Fruit fly (Drosophila melanogaster) whole organism, embryonic: ENCODE data around the gene CG5592.
A peak's percentile ranks its signal among the peaks of the same experiment; 100 is the strongest.

Experiments
- Atf-2 ChIP-seq: fragments of 200-800 bp; sonication (Bioruptor generic); optimal IDR thresholded peaks from 2 replicates; lab custom pipeline; 2016; ENCODE audit warnings: missing biosample characterization, missing genetic modification characterization
- CG10147 ChIP-seq: fragments of 200-800 bp; sonication (Bioruptor generic); optimal IDR thresholded peaks from 2 replicates; lab custom pipeline; 2019; ENCODE audit warnings: missing biosample characterization, mild to moderate bottlenecking, missing genetic modification characterization, moderate library complexity
- CG10654 ChIP-seq: fragments of 200-800 bp; sonication (Bioruptor generic); optimal IDR thresholded peaks from 2 replicates; lab custom pipeline; 2016; ENCODE audit warnings: missing biosample characterization, missing genetic modification characterization
- CG13424 ChIP-seq: fragments of 200-800 bp; sonication (Bioruptor generic); optimal IDR thresholded peaks from 2 replicates; lab custom pipeline; 2019; ENCODE audit warnings: missing biosample characterization, mild to moderate bottlenecking, missing genetic modification characterization, moderate library complexity
- CG13624 ChIP-seq: fragments of 200-800 bp; sonication (Bioruptor generic); optimal IDR thresholded peaks from 2 replicates; lab custom pipeline; 2016; ENCODE audit warnings: missing biosample characterization, missing genetic modification characterization
- CG17612 ChIP-seq: fragments of 200-800 bp; sonication (Bioruptor generic); IDR thresholded peaks from 2 replicates; pipeline ENCODE4 v1.3.6; 2022; ENCODE audit warnings: missing biosample characterization, missing genetic modification characterization
- CG17829 ChIP-seq: fragments of 200-800 bp; optimal IDR thresholded peaks from 2 replicates; lab custom pipeline; 2019; ENCODE audit warnings: missing biosample characterization, mild to moderate bottlenecking, missing genetic modification characterization, moderate library complexity
- CG2120 ChIP-seq: fragments of 200-800 bp; sonication (Bioruptor generic); optimal IDR thresholded peaks from 3 replicates; lab custom pipeline; 2016; ENCODE audit warnings: missing biosample characterization, missing genetic modification characterization
- CG32772 ChIP-seq: fragments of 200-800 bp; sonication (Bioruptor generic); IDR thresholded peaks from 2 replicates; pipeline ENCODE4 v1.3.6; 2022; ENCODE audit warnings: missing biosample characterization, missing genetic modification characterization
- CG33557 ChIP-seq: fragments of 200-800 bp; sonication (Bioruptor generic); optimal IDR thresholded peaks from 2 replicates; lab custom pipeline; 2019; ENCODE audit warnings: missing biosample characterization, mild to moderate bottlenecking, missing genetic modification characterization, moderate library complexity
- CG3407 ChIP-seq: fragments of 200-800 bp; sonication (Bioruptor generic); optimal IDR thresholded peaks from 2 replicates; lab custom pipeline; 2018; ENCODE audit warnings: missing biosample characterization, mild to moderate bottlenecking, missing genetic modification characterization
- CG6175 ChIP-seq: fragments of 200-800 bp; sonication (Bioruptor generic); IDR thresholded peaks from 3 replicates; pipeline ENCODE4 v1.3.6; 2022; ENCODE audit warnings: missing biosample characterization, missing genetic modification characterization
- CG7271 ChIP-seq: fragments of 200-800 bp; sonication (Bioruptor generic); optimal IDR thresholded peaks from 2 replicates; lab custom pipeline; 2018; ENCODE audit warnings: missing biosample characterization, mild to moderate bottlenecking, missing genetic modification characterization, moderate library complexity
- CG9817 ChIP-seq: fragments of 200-800 bp; sonication (Bioruptor generic); optimal IDR thresholded peaks from 2 replicates; lab custom pipeline; 2018; ENCODE audit warnings: missing biosample characterization, mild to moderate bottlenecking, missing genetic modification characterization, moderate library complexity
- CHES-1-like ChIP-seq: fragments of 200-800 bp; sonication (Bioruptor generic); optimal IDR thresholded peaks from 2 replicates; lab custom pipeline; 2016; ENCODE audit warnings: missing biosample characterization, missing genetic modification characterization
- CrebB ChIP-seq: fragments of 200-800 bp; sonication (Bioruptor generic); optimal IDR thresholded peaks from 3 replicates; lab custom pipeline; 2018; ENCODE audit warnings: missing biosample characterization, mild to moderate bottlenecking, missing genetic modification characterization
- Deaf1 ChIP-seq: fragments of 200-800 bp; optimal IDR thresholded peaks from 3 replicates; lab custom pipeline; 2019; ENCODE audit warnings: missing biosample characterization, mild to moderate bottlenecking, missing genetic modification characterization, moderate library complexity
- E2f1 ChIP-seq: fragments of 200-800 bp; sonication (Bioruptor generic); IDR thresholded peaks from 2 replicates; pipeline ENCODE4 v1.3.6; 2022; ENCODE audit warnings: missing biosample characterization, missing genetic modification characterization
- Elba2 ChIP-seq: fragments of 200-800 bp; sonication (Bioruptor generic); optimal IDR thresholded peaks from 3 replicates; lab custom pipeline; 2016; ENCODE audit warnings: missing biosample characterization, missing genetic modification characterization
- H15 ChIP-seq: fragments of 200-800 bp; sonication (Bioruptor generic); IDR thresholded peaks from 3 replicates; pipeline ENCODE4 v1.3.6; 2022; ENCODE audit warnings: missing biosample characterization, missing genetic modification characterization
- HLH3B ChIP-seq: fragments of 200-800 bp; sonication (Bioruptor generic); IDR thresholded peaks from 2 replicates; pipeline ENCODE4 v1.3.6; 2022; ENCODE audit warnings: missing biosample characterization, missing genetic modification characterization
- Hand ChIP-seq: fragments of 200-800 bp; sonication (Bioruptor generic); optimal IDR thresholded peaks from 2 replicates; lab custom pipeline; 2017; ENCODE audit warnings: mild to moderate bottlenecking, missing biosample characterization, missing genetic modification reagents, missing genetic modification characterization
- Hr3 ChIP-seq: fragments of 200-800 bp; sonication (Bioruptor generic); optimal IDR thresholded peaks from 3 replicates; lab custom pipeline; 2016; ENCODE audit warnings: missing biosample characterization, missing genetic modification characterization
- Hsf ChIP-seq: fragments of 200-800 bp; sonication (Bioruptor generic); optimal IDR thresholded peaks from 3 replicates; lab custom pipeline; 2016; ENCODE audit warnings: missing biosample characterization, missing genetic modification characterization
- Jarid2 ChIP-seq: fragments of 200-800 bp; sonication (Bioruptor generic); optimal IDR thresholded peaks from 3 replicates; lab custom pipeline; 2017; ENCODE audit warnings: mild to moderate bottlenecking, missing biosample characterization, missing genetic modification reagents, missing genetic modification characterization
- Max ChIP-seq: fragments of 200-800 bp; sonication (Bioruptor generic); optimal IDR thresholded peaks from 2 replicates; lab custom pipeline; 2016; ENCODE audit warnings: missing biosample characterization, mild to moderate bottlenecking, missing genetic modification characterization
- Oaz ChIP-seq: fragments of 200-800 bp; sonication (Bioruptor generic); IDR thresholded peaks from 2 replicates; pipeline ENCODE4 v1.3.6; 2022; ENCODE audit warnings: missing biosample characterization, missing genetic modification characterization
- Oli ChIP-seq: fragments of 200-800 bp; sonication (Bioruptor generic); optimal IDR thresholded peaks from 2 replicates; lab custom pipeline; 2018; ENCODE audit warnings: missing biosample characterization, mild to moderate bottlenecking, missing genetic modification characterization, moderate library complexity
- Optix ChIP-seq: fragments of 200-800 bp; sonication (Bioruptor generic); IDR thresholded peaks from 3 replicates; pipeline ENCODE4 v1.3.6; 2022; ENCODE audit warnings: missing biosample characterization, missing genetic modification characterization
- PHDP ChIP-seq: fragments of 200-800 bp; sonication (Bioruptor generic); optimal IDR thresholded peaks from 3 replicates; lab custom pipeline; 2018; ENCODE audit warnings: missing biosample characterization, mild to moderate bottlenecking, missing genetic modification characterization, moderate library complexity
- Poxn ChIP-seq: fragments of 200-800 bp; sonication (Bioruptor generic); IDR thresholded peaks from 2 replicates; pipeline ENCODE4 v1.3.6; 2022; ENCODE audit warnings: missing biosample characterization, missing genetic modification characterization
- Sox100B ChIP-seq: fragments of 200-800 bp; sonication (Bioruptor generic); optimal IDR thresholded peaks from 3 replicates; lab custom pipeline; 2018; ENCODE audit warnings: missing biosample characterization, mild to moderate bottlenecking, missing genetic modification characterization
- Taf1 ChIP-seq: fragments of 200-800 bp; sonication (Bioruptor generic); IDR thresholded peaks from 2 replicates; pipeline ENCODE4 v1.3.6; 2022; ENCODE audit warnings: missing biosample characterization, missing genetic modification characterization
- Xbp1 ChIP-seq: fragments of 200-800 bp; sonication (Bioruptor generic); optimal IDR thresholded peaks from 3 replicates; lab custom pipeline; 2016; ENCODE audit warnings: missing biosample characterization, mild to moderate bottlenecking, missing genetic modification characterization
- Xrp1 ChIP-seq: fragments of 200-800 bp; sonication (Bioruptor generic); IDR thresholded peaks from 2 replicates; pipeline ENCODE4 v1.3.6; 2022; ENCODE audit warnings: missing biosample characterization, missing genetic modification characterization
- ap ChIP-seq: fragments of 200-800 bp; sonication (Bioruptor generic); IDR thresholded peaks from 2 replicates; pipeline ENCODE4 v1.3.6; 2022; ENCODE audit warnings: missing biosample characterization, missing genetic modification characterization
- ash1 ChIP-seq: fragments of 200-800 bp; sonication (Bioruptor generic); optimal IDR thresholded peaks from 2 replicates; lab custom pipeline; 2018; ENCODE audit warnings: missing biosample characterization, mild to moderate bottlenecking, missing genetic modification characterization
- bab2 ChIP-seq: fragments of 200-800 bp; sonication (Bioruptor generic); optimal IDR thresholded peaks from 2 replicates; lab custom pipeline; 2016; ENCODE audit warnings: missing biosample characterization, missing genetic modification characterization
- btn ChIP-seq: fragments of 200-800 bp; sonication (Bioruptor generic); optimal IDR thresholded peaks from 2 replicates; lab custom pipeline; 2016; ENCODE audit warnings: missing biosample characterization, missing genetic modification characterization
- caup ChIP-seq: fragments of 200-800 bp; sonication (Bioruptor generic); optimal IDR thresholded peaks from 3 replicates; lab custom pipeline; 2017; ENCODE audit warnings: missing biosample characterization, mild to moderate bottlenecking, missing genetic modification characterization, moderate library complexity; ENCODE audit not compliant: severe bottlenecking
- en ChIP-seq: fragments of 200-800 bp; sonication (Bioruptor generic); optimal IDR thresholded peaks from 2 replicates; lab custom pipeline; 2016; ENCODE audit warnings: missing biosample characterization, missing genetic modification characterization
- fd64A ChIP-seq: fragments of 200-800 bp; sonication (Bioruptor generic); optimal IDR thresholded peaks from 3 replicates; lab custom pipeline; 2018; ENCODE audit warnings: missing biosample characterization, mild to moderate bottlenecking, missing genetic modification characterization
- gsb ChIP-seq: fragments of 200-800 bp; sonication (Bioruptor generic); IDR thresholded peaks from 2 replicates; pipeline ENCODE4 v1.3.6; 2022; ENCODE audit warnings: missing biosample characterization, missing genetic modification characterization
- odd ChIP-seq: fragments of 200-800 bp; sonication (Bioruptor generic); optimal IDR thresholded peaks from 2 replicates; lab custom pipeline; 2017; ENCODE audit warnings: missing biosample characterization, mild to moderate bottlenecking, missing genetic modification characterization
- sd ChIP-seq: fragments of 200-800 bp; sonication (Bioruptor generic); optimal IDR thresholded peaks from 3 replicates; lab custom pipeline; 2018; ENCODE audit warnings: missing biosample characterization, mild to moderate bottlenecking, missing genetic modification characterization, moderate library complexity
- sima ChIP-seq: fragments of 200-800 bp; sonication (Bioruptor generic); optimal IDR thresholded peaks from 2 replicates; lab custom pipeline; 2016; ENCODE audit warnings: missing biosample characterization, missing genetic modification characterization
- stwl ChIP-seq: fragments of 200-800 bp; sonication (Bioruptor generic); optimal IDR thresholded peaks from 3 replicates; lab custom pipeline; 2018; ENCODE audit warnings: missing biosample characterization, mild to moderate bottlenecking, missing genetic modification characterization, moderate library complexity
- trem ChIP-seq: fragments of 200-800 bp; optimal IDR thresholded peaks from 3 replicates; lab custom pipeline; 2019; ENCODE audit warnings: missing biosample characterization, mild to moderate bottlenecking, missing genetic modification characterization, moderate library complexity
- vfl ChIP-seq: fragments of 200-800 bp; sonication (Bioruptor generic); optimal IDR thresholded peaks from 2 replicates; lab custom pipeline; 2016; ENCODE audit warnings: missing biosample characterization, missing genetic modification characterization

The CG5592 gene

DNA sequence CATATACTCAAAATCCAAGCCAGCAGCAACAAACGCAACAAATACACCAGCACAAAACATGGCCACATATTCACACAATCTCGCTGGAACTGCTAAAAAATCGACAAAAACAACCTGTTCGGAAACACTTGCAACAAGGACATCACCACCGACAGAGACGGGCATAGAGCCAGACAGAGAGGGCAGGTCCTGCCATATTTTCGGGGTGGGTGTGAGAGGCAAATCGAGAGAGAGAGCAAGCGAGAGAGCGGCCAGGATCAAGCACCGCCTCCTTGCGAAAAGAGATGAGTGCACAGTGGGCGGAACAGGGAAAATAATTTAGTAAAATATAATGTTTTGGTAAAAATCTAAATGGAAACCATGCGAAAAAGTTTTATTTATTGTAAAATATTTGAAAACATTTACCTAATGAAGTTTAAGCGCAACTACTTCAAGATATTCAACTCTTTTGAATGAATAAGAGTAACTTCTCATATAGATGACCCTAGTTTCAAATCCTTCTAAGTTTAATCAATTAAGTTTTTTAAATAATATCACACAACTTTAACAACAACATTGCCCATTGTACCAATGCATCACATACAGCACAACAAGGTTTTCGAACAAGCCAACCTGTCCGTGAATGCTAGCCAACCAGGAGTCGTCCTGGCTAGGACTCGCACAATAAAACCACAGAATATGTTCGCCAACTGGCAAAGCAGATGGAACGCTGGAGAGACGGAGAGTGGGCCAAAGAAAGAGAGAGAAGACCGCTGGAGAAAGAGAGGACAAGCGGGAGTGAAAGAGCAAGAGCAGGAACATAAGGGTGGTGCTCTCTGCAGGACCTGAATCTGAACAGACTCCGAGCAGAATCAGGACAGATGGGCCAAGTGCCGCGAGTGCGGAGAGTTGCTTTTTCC lies 15.9 kb upstream of the CG5592 start (continued):
- TF ChIP-seq CG10147 (GFP tag; lab: Kevin White, UChicago) (no peak), CG17612 (GFP tag; lab: Robert Waterston, UW) (no peak), H15 (GFP tag; lab: Robert Waterston, UW) (no peak), ash1 (GFP tag; lab: Kevin White, UChicago) (no peak), CHES-1-like (peak; percentile 60), Max (no peak), Jarid2 (GFP tag; lab: Kevin White, UChicago) (no peak), vfl (no peak), Optix (no peak), bab2 (no peak), E2f1 (GFP tag; lab: Robert Waterston, UW) (no peak), CG10654 (no peak), CG32772 (GFP tag; lab: Robert Waterston, UW) (no peak), CG13624 (GFP tag; lab: Kevin White, UChicago) (peak; percentile 18), Deaf1 (tag; lab: Kevin White, UChicago) (peak; percentile 17), HLH3B (GFP tag; lab: Robert Waterston, UW) (peak; percentile 27; the same call in 1 of the 2 replicates), CG17829 (no peak), CG6175 (GFP tag; lab: Robert Waterston, UW) (no peak), CG3407 (peak; percentile 13), en (peak; percentile 22), CG9817 (tag; lab: Kevin White, UChicago) (peak; percentile 14), trem (tag; lab: Kevin White, UChicago) (no peak), sima (GFP tag; lab: Kevin White, UChicago) (peak; percentile 30), CG2120 (GFP tag; lab: Kevin White, UChicago) (no peak), Elba2 (peak; percentile 12), Xrp1 (GFP tag; lab: Robert Waterston, UW) (peak; percentile 48; the same call in 1 of the 2 replicates), Xbp1 (GFP tag; lab: Kevin White, UChicago) (peak; percentile 66), sd (no peak), fd64A (GFP tag; lab: Kevin White, UChicago) (no peak), Taf1 (GFP tag; lab: Robert Waterston, UW) (no peak), CG7271 (tag; lab: Kevin White, UChicago) (no peak), Hand (GFP tag; lab: Kevin White, UChicago) (peak; percentile 53), gsb (GFP tag; lab: Robert Waterston, UW) (no peak), Sox100B (no peak), stwl (no peak), ap (peak; percentile 53; the same call in 1 of the 2 replicates), CrebB (no peak), Hsf (GFP tag; lab: Kevin White, UChicago) (peak; percentile 58), Oaz (GFP tag; lab: Robert Waterston, UW) (peak; percentile 42; the same call in 1 of the 2 replicates), caup (GFP tag; lab: Kevin White, UChicago) (no peak), odd (no peak), Hr3 (GFP tag; lab: Kevin White, UChicago) (peak; percentile 65), Oli (peak; percentile 71), CG13424 (tag; lab: Kevin White, UChicago) (peak; percentile 71), Poxn (no peak), Atf-2 (GFP tag; lab: Kevin White, UChicago) (peak; percentile 56), CG33557 (peak; percentile 33), btn (GFP tag; lab: Kevin White, UChicago) (no peak), PHDP (no peak)
